Fruit fly (Drosophila melanogaster) whole organism, embryonic: ENCODE data around the gene CG45487.

Source experiments
- B-H1 ChIP-seq: fragments of 200-800 bp; sonication (Bioruptor generic); IDR thresholded peaks from 3 replicates; pipeline ENCODE4 v1.3.6; 2022; ENCODE audit warnings: missing biosample characterization, missing genetic modification characterization
- C15 ChIP-seq: fragments of 200-800 bp; sonication (Bioruptor generic); IDR thresholded peaks from 3 replicates; pipeline ENCODE4 v1.3.6; 2022; ENCODE audit warnings: missing biosample characterization, missing genetic modification characterization
- CG11093 ChIP-seq: fragments of 200-800 bp; sonication (Bioruptor generic); IDR thresholded peaks from 3 replicates; pipeline ENCODE4 v1.3.6; 2022; ENCODE audit warnings: missing biosample characterization, missing genetic modification characterization
- CG12942 ChIP-seq: fragments of 200-800 bp; sonication (Bioruptor generic); optimal IDR thresholded peaks from 3 replicates; lab custom pipeline; 2016; ENCODE audit warnings: missing biosample characterization, missing genetic modification characterization
- CG13424 ChIP-seq: fragments of 200-800 bp; sonication (Bioruptor generic); optimal IDR thresholded peaks from 2 replicates; lab custom pipeline; 2019; ENCODE audit warnings: missing biosample characterization, mild to moderate bottlenecking, missing genetic modification characterization, moderate library complexity
- CG14014 ChIP-seq: fragments of 200-800 bp; sonication (Bioruptor generic); IDR thresholded peaks from 2 replicates; pipeline ENCODE4 v1.3.6; 2022; ENCODE audit warnings: missing biosample characterization, missing genetic modification characterization
- CG1832 ChIP-seq: fragments of 200-800 bp; sonication (Bioruptor generic); optimal IDR thresholded peaks from 2 replicates; lab custom pipeline; 2017; ENCODE audit warnings: missing biosample characterization, mild to moderate bottlenecking, missing genetic modification characterization, inconsistent platforms
- CG2129 ChIP-seq: fragments of 200-800 bp; sonication (Bioruptor generic); IDR thresholded peaks from 2 replicates; pipeline ENCODE4 v1.3.6; 2022; ENCODE audit warnings: missing biosample characterization, missing genetic modification characterization; ENCODE audit not compliant: partially characterized antibody
- CG2202 ChIP-seq: fragments of 200-800 bp; sonication (Bioruptor generic); optimal IDR thresholded peaks from 2 replicates; lab custom pipeline; 2018; ENCODE audit warnings: missing biosample characterization, mild to moderate bottlenecking, missing genetic modification characterization
- CG2678 ChIP-seq: fragments of 200-800 bp; sonication (Bioruptor generic); optimal IDR thresholded peaks from 3 replicates; lab custom pipeline; 2019; ENCODE audit warnings: missing biosample characterization, mild to moderate bottlenecking, missing genetic modification characterization, moderate library complexity
- CG3995 ChIP-seq: fragments of 200-800 bp; sonication (Bioruptor generic); optimal IDR thresholded peaks from 3 replicates; lab custom pipeline; 2016; ENCODE audit warnings: missing biosample characterization, missing genetic modification characterization
- CG6254 ChIP-seq: fragments of 200-800 bp; sonication (Bioruptor generic); optimal IDR thresholded peaks from 3 replicates; lab custom pipeline; 2017; ENCODE audit warnings: mild to moderate bottlenecking, missing biosample characterization, missing genetic modification reagents, missing genetic modification characterization
- CG7372 ChIP-seq: fragments of 200-800 bp; sonication (Bioruptor generic); IDR thresholded peaks from 2 replicates; pipeline ENCODE4 v1.3.6; 2022; ENCODE audit warnings: missing biosample characterization, missing genetic modification characterization
- CG8281 ChIP-seq: fragments of 200-800 bp; sonication (Bioruptor generic); optimal IDR thresholded peaks from 2 replicates; lab custom pipeline; 2018; ENCODE audit warnings: missing biosample characterization, mild to moderate bottlenecking, missing genetic modification characterization, moderate library complexity
- CG9437 ChIP-seq: fragments of 200-800 bp; sonication (Bioruptor generic); optimal IDR thresholded peaks from 2 replicates; lab custom pipeline; 2018; ENCODE audit warnings: missing biosample characterization, mild to moderate bottlenecking, missing genetic modification characterization
- CG9932 ChIP-seq: fragments of 200-800 bp; sonication (Bioruptor generic); IDR thresholded peaks from 2 replicates; pipeline ENCODE4 v1.3.6; 2022; ENCODE audit warnings: missing biosample characterization, missing genetic modification characterization
- Doc3 ChIP-seq: fragments of 200-800 bp; sonication (Bioruptor generic); IDR thresholded peaks from 3 replicates; pipeline ENCODE4 v1.3.6; 2022; ENCODE audit warnings: missing biosample characterization, missing genetic modification characterization; ENCODE audit not compliant: partially characterized antibody
- Drgx ChIP-seq: fragments of 200-800 bp; sonication (Bioruptor generic); IDR thresholded peaks from 2 replicates; pipeline ENCODE4 v1.3.6; 2022; ENCODE audit warnings: missing biosample characterization, missing genetic modification characterization
- Fer2 ChIP-seq: fragments of 200-800 bp; sonication (Bioruptor generic); optimal IDR thresholded peaks from 2 replicates; lab custom pipeline; 2018; ENCODE audit warnings: missing biosample characterization, mild to moderate bottlenecking, missing genetic modification characterization, moderate library complexity
- Fer3 ChIP-seq: fragments of 200-800 bp; sonication (Bioruptor generic); optimal IDR thresholded peaks from 2 replicates; lab custom pipeline; 2018; ENCODE audit warnings: missing biosample characterization, mild to moderate bottlenecking, missing genetic modification characterization, moderate library complexity
- H15 ChIP-seq: fragments of 200-800 bp; sonication (Bioruptor generic); IDR thresholded peaks from 3 replicates; pipeline ENCODE4 v1.3.6; 2022; ENCODE audit warnings: missing biosample characterization, missing genetic modification characterization
- Hr3 ChIP-seq: fragments of 200-800 bp; sonication (Bioruptor generic); optimal IDR thresholded peaks from 3 replicates; lab custom pipeline; 2016; ENCODE audit warnings: missing biosample characterization, missing genetic modification characterization
- Hr51 ChIP-seq, 2 experiments: fragments of 200-800 bp; sonication (Bioruptor generic); optimal IDR thresholded peaks; 2 replicates in 1 of 2; 3 replicates in 1 of 2; lab custom pipeline; 2016 to 2018; ENCODE audit warnings: missing biosample characterization in 2 of 2, missing genetic modification characterization in 2 of 2, mild to moderate bottlenecking in 1 of 2, moderate library complexity in 1 of 2
- Kr ChIP-seq: fragments of 200-800 bp; sonication (Bioruptor generic); optimal IDR thresholded peaks from 2 replicates; lab custom pipeline; 2017; ENCODE audit warnings: missing biosample characterization, mild to moderate bottlenecking, missing genetic modification characterization
- Lim3 ChIP-seq: fragments of 200-800 bp; sonication (Bioruptor generic); IDR thresholded peaks from 2 replicates; pipeline ENCODE4 v1.3.6; 2022; ENCODE audit warnings: missing biosample characterization, missing genetic modification characterization
- MTF-1 ChIP-seq: fragments of 200-800 bp; sonication (Bioruptor generic); optimal IDR thresholded peaks from 2 replicates; lab custom pipeline; 2018; ENCODE audit warnings: missing biosample characterization, mild to moderate bottlenecking, missing genetic modification characterization, borderline replicate concordance
- Mes4 ChIP-seq: fragments of 200-800 bp; sonication (Bioruptor generic); optimal IDR thresholded peaks from 2 replicates; lab custom pipeline; 2016; ENCODE audit warnings: missing biosample characterization, missing genetic modification characterization
- Neu2 ChIP-seq: fragments of 200-800 bp; sonication (Bioruptor generic); optimal IDR thresholded peaks from 3 replicates; lab custom pipeline; 2016; ENCODE audit warnings: missing biosample characterization, missing genetic modification characterization, borderline replicate concordance
- Opbp ChIP-seq: fragments of 200-800 bp; sonication (Bioruptor generic); IDR thresholded peaks from 3 replicates; pipeline ENCODE4 v1.3.6; 2022; ENCODE audit warnings: missing biosample characterization, missing genetic modification characterization; ENCODE audit not compliant: partially characterized antibody
- ab ChIP-seq: fragments of 200-800 bp; sonication (Bioruptor generic); optimal IDR thresholded peaks from 2 replicates; lab custom pipeline; 2016; ENCODE audit warnings: missing biosample characterization, missing genetic modification characterization
- bigmax ChIP-seq: fragments of 200-800 bp; sonication (Bioruptor generic); optimal IDR thresholded peaks from 2 replicates; lab custom pipeline; 2018; ENCODE audit warnings: missing biosample characterization, mild to moderate bottlenecking, missing genetic modification characterization
- btn ChIP-seq: fragments of 200-800 bp; sonication (Bioruptor generic); optimal IDR thresholded peaks from 2 replicates; lab custom pipeline; 2016; ENCODE audit warnings: missing biosample characterization, missing genetic modification characterization
- cad ChIP-seq: fragments of >200 bp; optimal IDR thresholded peaks from 2 replicates; lab custom pipeline; 2017; ENCODE audit warnings: missing biosample characterization, missing genetic modification characterization
- dimm ChIP-seq: fragments of 200-800 bp; sonication (Bioruptor generic); IDR thresholded peaks from 2 replicates; pipeline ENCODE4 v1.3.6; 2022; ENCODE audit warnings: missing biosample characterization, missing genetic modification characterization
- hkb ChIP-seq, 2 experiments: fragments of 200-800 bp in 1 of 2; fragments of >200 bp in 1 of 2; sonication (Bioruptor generic) in 1 of 2; IDR thresholded peaks in 1 of 2; optimal IDR thresholded peaks in 1 of 2; 2 replicates each; pipeline versions ENCODE4 v1.3.6 to Lab custom; 2017 to 2022; ENCODE audit warnings: missing biosample characterization in 1 of 2, missing genetic modification characterization in 1 of 2
- ken ChIP-seq: fragments of 200-800 bp; sonication (Bioruptor generic); IDR thresholded peaks from 3 replicates; pipeline ENCODE4 v1.3.6; 2022; ENCODE audit warnings: missing biosample characterization, missing genetic modification characterization
- lmd ChIP-seq: fragments of 200-800 bp; sonication (Bioruptor generic); IDR thresholded peaks from 2 replicates; pipeline ENCODE4 v1.3.6; 2022; ENCODE audit warnings: missing biosample characterization, missing genetic modification characterization
- mld ChIP-seq: fragments of 200-800 bp; sonication (Bioruptor generic); IDR thresholded peaks from 3 replicates; pipeline ENCODE4 v1.3.6; 2022; ENCODE audit warnings: missing biosample characterization, missing genetic modification characterization; ENCODE audit not compliant: partially characterized antibody
- nerfin-1 ChIP-seq: fragments of 200-800 bp; sonication (Bioruptor generic); optimal IDR thresholded peaks from 3 replicates; lab custom pipeline; 2019; ENCODE audit warnings: missing biosample characterization, mild to moderate bottlenecking, missing genetic modification characterization, moderate library complexity
- peb ChIP-seq: fragments of 200-800 bp; sonication (Bioruptor generic); IDR thresholded peaks from 2 replicates; pipeline ENCODE4 v1.3.6; 2022; ENCODE audit warnings: missing biosample characterization, missing genetic modification characterization
- rib ChIP-seq: fragments of 200-800 bp; sonication (Bioruptor generic); IDR thresholded peaks from 2 replicates; pipeline ENCODE4 v1.3.6; 2022; ENCODE audit warnings: missing biosample characterization, missing genetic modification characterization
- sens ChIP-seq: fragments of 200-800 bp; sonication (Bioruptor generic); peaks from one replicate; lab custom pipeline; 2016; ENCODE audit warnings: missing biosample characterization, missing genetic modification characterization
- sqz ChIP-seq: fragments of 200-800 bp; sonication (Bioruptor generic); optimal IDR thresholded peaks from 3 replicates; lab custom pipeline; 2018; ENCODE audit warnings: missing biosample characterization, mild to moderate bottlenecking, missing genetic modification characterization
- ssp ChIP-seq: fragments of 200-800 bp; sonication (Bioruptor generic); IDR thresholded peaks from 2 replicates; pipeline ENCODE4 v1.3.6; 2022; ENCODE audit warnings: missing biosample characterization, missing genetic modification characterization
- tap ChIP-seq: fragments of 200-800 bp; optimal IDR thresholded peaks from 3 replicates; lab custom pipeline; 2019; ENCODE audit warnings: missing biosample characterization, mild to moderate bottlenecking, missing genetic modification characterization, moderate library complexity
- tin ChIP-seq: fragments of 200-800 bp; sonication (Bioruptor generic); optimal IDR thresholded peaks from 3 replicates; lab custom pipeline; 2016; ENCODE audit warnings: missing biosample characterization, missing genetic modification characterization
- tio ChIP-seq: fragments of 200-800 bp; sonication (Bioruptor generic); optimal IDR thresholded peaks from 2 replicates; lab custom pipeline; 2017; ENCODE audit warnings: missing biosample characterization, missing genetic modification characterization, inconsistent platforms
- ttk ChIP-seq: fragments of 200-800 bp; sonication (Bioruptor generic); IDR thresholded peaks from 2 replicates; pipeline ENCODE4 v2.1.2; 2022; ENCODE audit warnings: missing biosample characterization, missing genetic modification characterization
- yki ChIP-seq: fragments of >200 bp; optimal IDR thresholded peaks from 3 replicates; lab custom pipeline; 2018

The CG45487 gene

dm6 chrX:19865389-19866144 lies 49.5 kb downstream of the CG45487 start, which contains the start of gene THADA (continued):
- TF ChIP-seq Kr (GFP tag; lab: Kevin White, UChicago) (no peak), tin (GFP tag; lab: Kevin White, UChicago) (peak; percentile 38), dimm (GFP tag; lab: Robert Waterston, UW) (no peak), ab (GFP tag; lab: Kevin White, UChicago) (no peak), hkb (optimal IDR thresholded peaks at IDR 0.05; lab: Kevin White, UChicago) (no peak), hkb (GFP tag; IDR thresholded peaks at IDR 0.05; lab: Robert Waterston, UW) (0 out of 2 replicates have a peak, but pooled peaks have one; percentile 48), CG2678 (no peak), CG2202 (tag; lab: Kevin White, UChicago) (no peak), CG6254 (GFP tag; lab: Kevin White, UChicago) (no peak), C15 (no peak), Fer3 (tag; lab: Kevin White, UChicago) (peak; percentile 46), peb (GFP tag; lab: Robert Waterston, UW) (0 out of 2 replicates have a peak, but pooled peaks have one; percentile 36), MTF-1 (GFP tag; lab: Kevin White, UChicago) (peak; percentile 92), CG9932 (GFP tag; lab: Robert Waterston, UW) (peak; percentile 81), CG9437 (GFP tag; lab: Kevin White, UChicago) (peak; percentile 63), tio (GFP tag; lab: Kevin White, UChicago) (no peak), Fer2 (tag; lab: Kevin White, UChicago) (no peak), H15 (no peak), CG12942 (no peak), CG8281 (no peak), Hr51 (GFP tag; optimal IDR thresholded peaks at IDR 0.05; lab: Kevin White, UChicago) (peak in 1 of 2 experiments; percentile 37), CG1832 (GFP tag; lab: Kevin White, UChicago) (no peak), Opbp (GFP tag; lab: Robert Waterston, UW) (peak; percentile 97), Hr3 (GFP tag; lab: Kevin White, UChicago) (peak; percentile 46), btn (no peak), ttk (GFP tag; lab: Robert Waterston, UW) (no peak), tap (tag; lab: Kevin White, UChicago) (no peak), CG2129 (GFP tag; lab: Robert Waterston, UW) (peak; percentile 92; the same call in 1 of the 2 replicates), bigmax (peak; percentile 44), rib (GFP tag; lab: Robert Waterston, UW) (no peak; the same call in 1 of the 2 replicates), sens (GFP tag; lab: Kevin White, UChicago) (peak; percentile 85), Mes4 (no peak), lmd (GFP tag; lab: Robert Waterston, UW) (no peak), Drgx (GFP tag; lab: Robert Waterston, UW) (no peak), CG11093 (GFP tag; lab: Robert Waterston, UW) (no peak), CG14014 (GFP tag; lab: Robert Waterston, UW) (no peak; the same call in 1 of the 2 replicates), cad (GFP tag; lab: Kevin White, UChicago) (no peak), Doc3 (peak; percentile 81), ken (GFP tag; lab: Robert Waterston, UW) (0 out of 3 replicates have a peak, but pooled peaks have one; percentile 16), yki (lab: Kevin White, UChicago) (no peak), CG13424 (tag; lab: Kevin White, UChicago) (peak; percentile 36), B-H1 (GFP tag; lab: Robert Waterston, UW) (peak; percentile 13; the same call in 1 of the 3 replicates), nerfin-1 (tag; lab: Kevin White, UChicago) (no peak), Lim3 (no peak), CG3995 (peak; percentile 16), CG7372 (GFP tag; lab: Robert Waterston, UW) (no peak), mld (peak; percentile 84), Neu2 (GFP tag; lab: Kevin White, UChicago) (no peak), ssp (no peak; the same call in 1 of the 2 replicates), sqz (no peak)
